Worm (Caenorhabditis elegans): ENCODE data around the gene odr-10.
"Not testable (repeated sequence)": the region's sequence is repeated elsewhere in the genome, so short reads cannot be mapped to it uniquely, and the experiment has no call there.

The odr-10 gene

DNA sequence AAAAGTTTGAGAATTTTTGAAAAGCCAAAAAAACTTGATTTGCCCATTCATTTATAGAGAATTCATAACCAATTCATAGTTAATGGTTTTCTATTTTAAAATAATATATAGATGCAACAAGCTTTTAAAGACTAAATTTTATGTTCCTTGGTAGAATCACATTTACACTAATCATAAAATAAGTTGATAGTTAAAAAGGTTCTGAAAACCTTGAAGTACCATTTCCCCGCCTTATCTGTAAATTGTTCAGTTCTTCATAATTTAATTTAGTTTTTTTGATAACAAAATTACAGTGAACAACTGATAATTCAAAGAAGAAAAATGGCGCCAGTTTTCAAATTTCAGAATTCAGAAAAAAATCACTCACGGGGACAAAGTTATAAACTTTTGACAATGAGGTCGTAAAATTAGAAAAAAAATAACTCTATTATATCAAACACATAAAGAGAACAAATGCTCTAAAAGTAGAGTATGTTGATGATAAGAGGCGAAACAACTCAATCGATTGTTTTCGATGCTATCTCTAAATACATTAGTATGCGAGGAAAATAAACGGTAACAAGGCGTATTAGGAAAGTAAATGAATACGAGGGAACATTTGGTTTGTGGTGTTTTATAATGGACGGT, 19.6 kb upstream of the odr-10 start, which contains the start of gene F41C6.7 (continued):
- TF ChIP-seq mes-2 (tag; optimal IDR thresholded peaks at IDR 0.05; ENCODE audit: poor library complexity, severe bottlenecking), result no peak
- TF ChIP-seq dve-1 (tag; optimal IDR thresholded peaks at IDR 0.05; ENCODE audit: insufficient read depth), result peak; percentile 61
- TF ChIP-seq ceh-20 (GFP tag; IDR thresholded peaks at IDR 0.05), result no peak
- TF ChIP-seq dmd-6 (GFP tag; IDR thresholded peaks at IDR 0.05), result no peak
- peak; percentile 47 for TF ChIP-seq pqm-1 (tag; optimal IDR thresholded peaks at IDR 0.05)
- TF ChIP-seq lin-39 (tag; optimal IDR thresholded peaks at IDR 0.05), result no peak
- no peak for TF ChIP-seq mep-1 (tag; optimal IDR thresholded peaks at IDR 0.05)
- no peak for TF ChIP-seq sdz-12 (GFP tag; optimal IDR thresholded peaks at IDR 0.05)
- no peak for TF ChIP-seq ceh-82 (tag; optimal IDR thresholded peaks at IDR 0.05)
- TF ChIP-seq zfp-3 (GFP tag; conservative IDR thresholded peaks at IDR 0.05), result no peak
- no peak for TF ChIP-seq nhr-102 (tag; optimal IDR thresholded peaks at IDR 0.05)
- TF ChIP-seq ama-1 (optimal IDR thresholded peaks at IDR 0.05), result no peak
- TF ChIP-seq Y105C5A.15 (GFP tag; IDR thresholded peaks at IDR 0.05), result no peak
- no peak for TF ChIP-seq skn-1 (tag; optimal IDR thresholded peaks at IDR 0.05)
- no peak for TF ChIP-seq daf-16 (GFP tag; optimal IDR thresholded peaks at IDR 0.05)
- TF ChIP-seq daf-16 (tag; optimal IDR thresholded peaks at IDR 0.05), result peak; percentile 81
- no peak for TF ChIP-seq hif-1 (tag; optimal IDR thresholded peaks at IDR 0.05)
- TF ChIP-seq fkh-10 (GFP tag; optimal IDR thresholded peaks at IDR 0.05), result no peak
- no peak for TF ChIP-seq fos-1 (tag; optimal IDR thresholded peaks at IDR 0.05)
- TF ChIP-seq nhr-10 (tag; optimal IDR thresholded peaks at IDR 0.05), result no peak
- TF ChIP-seq nhr-28 (tag; optimal IDR thresholded peaks at IDR 0.05), result peak; percentile 33

ce11 chrX:6884439-6884838, 18.7 kb upstream of the odr-10 start:
- TF ChIP-seq nhr-28 (tag; optimal IDR thresholded peaks at IDR 0.05) (no peak), fkh-10 (GFP tag; optimal IDR thresholded peaks at IDR 0.05) (no peak), lim-7 (GFP tag; IDR thresholded peaks at IDR 0.05) (no peak), dmd-8 (GFP tag; IDR thresholded peaks at IDR 0.05) (no peak), fos-1 (tag; optimal IDR thresholded peaks at IDR 0.05) (no peak), zfp-2 (tag; optimal IDR thresholded peaks at IDR 0.05) (no peak), jun-1 (tag; optimal IDR thresholded peaks at IDR 0.05) (no peak), php-3 (GFP tag; IDR thresholded peaks at IDR 0.05) (peak; percentile 49; the same call in 1 of the 2 replicates), duxl-1 (tag; optimal IDR thresholded peaks at IDR 0.05; ENCODE audit: poor library complexity) (no peak), daf-16 (GFP tag; optimal IDR thresholded peaks at IDR 0.05) (no peak), daf-16 (tag; optimal IDR thresholded peaks at IDR 0.05) (peak; percentile 95), hif-1 (tag; optimal IDR thresholded peaks at IDR 0.05) (no peak), daf-12 (tag; optimal IDR thresholded peaks at IDR 0.05) (no peak), nhr-41 (GFP tag; IDR thresholded peaks at IDR 0.05) (no peak), dve-1 (tag; optimal IDR thresholded peaks at IDR 0.05; ENCODE audit: insufficient read depth) (peak; percentile 41), nhr-10 (tag; optimal IDR thresholded peaks at IDR 0.05) (no peak)

DNA sequence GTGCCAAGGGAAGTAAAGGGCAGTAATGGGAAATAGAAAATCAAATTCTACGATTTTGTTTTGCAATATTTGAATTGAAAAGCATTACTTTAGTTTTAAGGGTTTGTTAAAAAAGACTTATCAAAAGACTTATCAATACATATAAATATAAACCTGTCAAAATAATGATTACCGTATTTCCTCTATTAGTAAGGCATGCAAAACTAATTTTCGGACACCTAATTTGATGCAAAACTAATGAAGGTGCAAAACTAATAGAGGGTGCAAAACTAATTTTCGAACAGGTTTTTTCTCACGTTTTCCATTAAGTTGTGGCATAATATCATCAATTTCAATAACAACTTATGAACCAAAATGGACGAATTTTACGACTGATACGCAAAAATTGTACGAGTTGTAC, 16.1 kb upstream of the odr-10 start, which contains the start of gene F41C6.6:
Gene F41C6.6, minus strand, starts transcription at position 101 of the 400 bp plus-strand sequence.
- not testable (repeated sequence) for TF ChIP-seq ceh-32 (tag; optimal IDR thresholded peaks at IDR 0.05; ENCODE audit: poor library complexity); nhr-25 (tag; optimal IDR thresholded peaks at IDR 0.05; ENCODE audit: borderline replicate concordance, insufficient read depth); lin-15B (tag; optimal IDR thresholded peaks at IDR 0.05)

DNA sequence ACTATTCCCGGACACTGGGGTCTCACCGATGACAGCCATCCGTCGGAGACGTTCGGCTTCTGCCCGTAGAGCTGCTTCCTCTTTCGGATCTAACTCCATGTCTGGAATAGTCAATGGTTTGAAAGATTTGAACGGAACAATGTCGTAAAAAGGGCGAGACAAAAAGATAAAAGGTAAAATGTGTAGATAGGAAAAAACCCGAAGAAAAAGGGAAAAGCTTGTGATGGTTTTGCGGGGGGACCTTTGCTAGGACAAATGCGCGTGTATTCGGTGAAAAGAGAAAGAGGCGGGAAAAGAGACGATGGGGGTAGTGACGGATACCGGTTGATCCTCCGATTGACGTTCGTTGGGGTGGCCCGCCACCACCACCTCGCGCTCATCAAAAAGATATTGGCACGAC, 11.7 kb upstream of the odr-10 start, which contains the start of gene col-173:
Gene col-173, minus strand, starts transcription at position 101 of the 400 bp plus-strand sequence.
- no peak for TF ChIP-seq cey-2 (tag; optimal IDR thresholded peaks at IDR 0.05; ENCODE audit: borderline replicate concordance, insufficient read depth)
- peak in 1 of 2 experiments; percentile 83 for TF ChIP-seq unc-62 (GFP tag; optimal IDR thresholded peaks at IDR 0.05 in 1 of 2)
- TF ChIP-seq unc-62 (tag; optimal IDR thresholded peaks at IDR 0.05), result no peak

All from whole organism, L4 larva.